Worm (Caenorhabditis elegans) whole organism, L1 larva: ENCODE measurements around the gene T23G7.3.

ENCODE experiments used
- C04F5.9 ChIP-seq: sonication (generic microtip); optimal IDR thresholded peaks from 2 replicates; lab custom pipeline; 2016; ENCODE audit warnings: missing genetic modification characterization, missing compliant biosample characterization
- C16A3.4 ChIP-seq: fragments of 150-350 bp; optimal IDR thresholded peaks from 2 replicates; lab custom pipeline; 2014; ENCODE audit warnings: missing biosample characterization, missing genetic modification characterization
- C34B4.2 ChIP-seq: sonication (generic microtip); optimal IDR thresholded peaks from 2 replicates; lab custom pipeline; 2017; ENCODE audit warnings: mild to moderate bottlenecking, missing genetic modification characterization, missing compliant biosample characterization
- ceh-88 ChIP-seq: fragments of 200-800 bp; sonication (Bioruptor generic); IDR thresholded peaks from 2 replicates; pipeline ENCODE4 v1.3.6; 2022; ENCODE audit warnings: missing genetic modification characterization, missing compliant biosample characterization
- ces-1 ChIP-seq: fragments of 150-350 bp; optimal IDR thresholded peaks from 2 replicates; lab custom pipeline; 2014; ENCODE audit warnings: missing biosample characterization, missing genetic modification reagents, missing genetic modification characterization
- dpl-1 ChIP-seq, 3 experiments: fragments of 150-350 bp in 2 of 3; sonication (generic microtip) in 1 of 3; optimal IDR thresholded peaks; 2 replicates each; lab custom pipeline; 2014 to 2017; ENCODE audit warnings: missing biosample characterization in 3 of 3, missing genetic modification characterization in 3 of 3, missing genetic modification reagents in 3 of 3
- efl-1 ChIP-seq, 4 experiments: fragments of 150-350 bp; optimal IDR thresholded peaks in 3 of 4; peaks in 1 of 4; 1 replicate in 1 of 4; 2 replicates in 3 of 4; lab custom pipeline; 2014; ENCODE audit warnings: missing biosample characterization in 2 of 4, missing genetic modification characterization in 2 of 4, missing genetic modification reagents in 2 of 4
- elt-2 ChIP-seq: sonication (generic microtip); optimal IDR thresholded peaks from 2 replicates; lab custom pipeline; 2016; ENCODE audit warnings: missing genetic modification characterization, mild to moderate bottlenecking, inconsistent platforms, missing compliant biosample characterization, missing genetic modification reagents
- fkh-10 ChIP-seq: sonication (generic microtip); optimal IDR thresholded peaks from 2 replicates; lab custom pipeline; 2017; ENCODE audit warnings: missing biosample characterization, missing genetic modification reagents, missing genetic modification characterization
- fkh-4 ChIP-seq: sonication (generic microtip); optimal IDR thresholded peaks from 2 replicates; lab custom pipeline; 2016; ENCODE audit warnings: missing compliant biosample characterization, missing genetic modification characterization, borderline replicate concordance
- fkh-8 ChIP-seq: sonication (generic microtip); optimal IDR thresholded peaks from 2 replicates; lab custom pipeline; 2016; ENCODE audit warnings: mild to moderate bottlenecking, missing genetic modification characterization, missing compliant biosample characterization
- hlh-4 ChIP-seq: sonication (generic microtip); optimal IDR thresholded peaks from 2 replicates; lab custom pipeline; 2016; ENCODE audit warnings: mild to moderate bottlenecking, missing genetic modification characterization, missing compliant biosample characterization
- hpl-2 ChIP-seq: fragments of 150-350 bp; optimal IDR thresholded peaks from 2 replicates; lab custom pipeline; 2014; ENCODE audit warnings: missing biosample characterization, missing genetic modification reagents, missing genetic modification characterization
- lin-13 ChIP-seq: fragments of 150-350 bp; optimal IDR thresholded peaks from 2 replicates; lab custom pipeline; 2014; ENCODE audit warnings: missing biosample characterization, missing genetic modification reagents, missing genetic modification characterization
- lin-14 ChIP-seq: fragments of 200-800 bp; sonication (Bioruptor generic); optimal IDR thresholded peaks from 2 replicates; lab custom pipeline; 2018; ENCODE audit warnings: mild to moderate bottlenecking, missing genetic modification characterization, moderate library complexity, missing compliant biosample characterization
- lir-3 ChIP-seq: sonication (generic microtip); optimal IDR thresholded peaks from 2 replicates; lab custom pipeline; 2016; ENCODE audit warnings: mild to moderate bottlenecking, missing genetic modification characterization, moderate library complexity, missing compliant biosample characterization; ENCODE audit not compliant: poor library complexity
- lsy-2 ChIP-seq, 2 experiments: fragments of 150-350 bp; optimal IDR thresholded peaks; 2 replicates each; lab custom pipeline; 2014; ENCODE audit warnings: missing biosample characterization in 2 of 2, missing genetic modification characterization in 2 of 2
- mab-9 ChIP-seq: fragments of 200-800 bp; sonication (Bioruptor generic); IDR thresholded peaks from 2 replicates; pipeline ENCODE4 v1.3.6; 2022; ENCODE audit warnings: missing genetic modification reagents, missing genetic modification characterization, missing compliant biosample characterization
- mdl-1 ChIP-seq, 2 experiments: fragments of 150-350 bp; optimal IDR thresholded peaks; 2 replicates each; lab custom pipeline; 2014 to 2017; ENCODE audit warnings: missing biosample characterization in 2 of 2, missing genetic modification characterization in 2 of 2, inconsistent platforms in 1 of 2
- mef-2 ChIP-seq: fragments of 150-350 bp; optimal IDR thresholded peaks from 2 replicates; lab custom pipeline; 2014; ENCODE audit warnings: missing biosample characterization, missing genetic modification characterization
- mep-1 ChIP-seq: fragments of 150-350 bp; optimal IDR thresholded peaks from 2 replicates; lab custom pipeline; 2014; ENCODE audit warnings: missing biosample characterization, missing genetic modification characterization
- nhr-237 ChIP-seq: fragments of 150-350 bp; optimal IDR thresholded peaks from 2 replicates; lab custom pipeline; 2014; ENCODE audit warnings: missing biosample characterization, missing genetic modification characterization
- nhr-47 ChIP-seq: sonication (generic microtip); optimal IDR thresholded peaks from 2 replicates; lab custom pipeline; 2016; ENCODE audit warnings: mild to moderate bottlenecking, missing genetic modification characterization, moderate library complexity, missing compliant biosample characterization
- nhr-71 ChIP-seq: sonication (generic microtip); optimal IDR thresholded peaks from 2 replicates; lab custom pipeline; 2016; ENCODE audit warnings: mild to moderate bottlenecking, missing genetic modification characterization, moderate library complexity, missing compliant biosample characterization
- nhr-76 ChIP-seq: sonication (generic microtip); optimal IDR thresholded peaks from 2 replicates; lab custom pipeline; 2017; ENCODE audit warnings: missing biosample characterization, missing genetic modification characterization
- nhr-77 ChIP-seq: fragments of 150-350 bp; optimal IDR thresholded peaks from 2 replicates; lab custom pipeline; 2014; ENCODE audit warnings: missing biosample characterization, missing genetic modification characterization
- nhr-90 ChIP-seq: sonication (generic microtip); optimal IDR thresholded peaks from 2 replicates; lab custom pipeline; 2016; ENCODE audit warnings: mild to moderate bottlenecking, missing genetic modification characterization, missing compliant biosample characterization; ENCODE audit not compliant: poor library complexity
- pag-3 ChIP-seq: sonication (generic microtip); optimal IDR thresholded peaks from 2 replicates; lab custom pipeline; 2017; ENCODE audit warnings: missing genetic modification characterization, mild to moderate bottlenecking, missing compliant biosample characterization, antibody characterized with exemption, borderline replicate concordance; ENCODE audit not compliant: insufficient read depth
- pqm-1 ChIP-seq: sonication (generic microtip); optimal IDR thresholded peaks from 3 replicates; lab custom pipeline; 2017; ENCODE audit warnings: missing biosample characterization, missing genetic modification characterization
- snpc-4 ChIP-seq: fragments of 150-350 bp; optimal IDR thresholded peaks from 2 replicates; lab custom pipeline; 2014; ENCODE audit warnings: missing biosample characterization, missing genetic modification characterization
- sox-4 ChIP-seq: sonication (generic microtip); optimal IDR thresholded peaks from 2 replicates; lab custom pipeline; 2016; ENCODE audit warnings: missing genetic modification characterization, missing compliant biosample characterization
- sup-37 ChIP-seq: fragments of 200-800 bp; sonication (Bioruptor generic); optimal IDR thresholded peaks from 2 replicates; lab custom pipeline; 2018; ENCODE audit warnings: mild to moderate bottlenecking, missing genetic modification characterization, missing compliant biosample characterization
- unc-30 ChIP-seq: sonication (generic microtip); optimal IDR thresholded peaks from 2 replicates; lab custom pipeline; 2017; ENCODE audit warnings: missing biosample characterization, missing genetic modification characterization
- unc-86 ChIP-seq: sonication (generic microtip); optimal IDR thresholded peaks from 2 replicates; lab custom pipeline; 2016; ENCODE audit warnings: missing genetic modification characterization, missing compliant biosample characterization
- xbp-1 ChIP-seq: sonication (generic microtip); optimal IDR thresholded peaks from 2 replicates; lab custom pipeline; 2016; ENCODE audit warnings: missing genetic modification characterization, missing compliant biosample characterization

The T23G7.3 gene

ce11 chrII:9144366-9144765 lies 23.3 kb downstream of the T23G7.3 start:
- TF ChIP-seq nhr-71 (tag; lab: Kevin White, UChicago) (peak; percentile 58), nhr-47 (tag; lab: Kevin White, UChicago) (peak; percentile 30), elt-2 (tag; lab: Kevin White, UChicago) (no peak), mef-2 (tag; lab: Kevin White, UChicago) (no peak), lin-14 (peak; percentile 3), ceh-88 (GFP tag; lab: Robert Waterston, UW) (no peak), nhr-90 (tag; lab: Kevin White, UChicago) (no peak), nhr-77 (tag; lab: Kevin White, UChicago) (no peak), nhr-237 (tag; lab: Kevin White, UChicago) (no peak), fkh-8 (tag; lab: Kevin White, UChicago) (peak; percentile 81)

ce11 chrII:9143795-9144194 lies 23.8 kb downstream of the T23G7.3 start:
- TF ChIP-seq xbp-1 (tag; lab: Kevin White, UChicago) (no peak), C16A3.4 (tag; lab: Kevin White, UChicago) (no peak), fkh-4 (tag; lab: Kevin White, UChicago) (no peak), sox-4 (tag; lab: Kevin White, UChicago) (no peak), sup-37 (GFP tag; lab: Kevin White, UChicago) (no peak), efl-1 (optimal IDR thresholded peaks at IDR 0.05; lab: Kevin White, UChicago) (no peak), efl-1 (GFP tag; optimal IDR thresholded peaks at IDR 0.05 in 1 of 2; lab: Kevin White, UChicago) (peak in 1 of 2 experiments; percentile 15)

- no peak for TF ChIP-seq ces-1
- TF ChIP-seq fkh-8 (tag; lab: Kevin White, UChicago): peak; percentile 57
Observed at ce11 chrII:9141110-9141509, 26.5 kb downstream of the T23G7.3 start.

ce11 chrII:9139172-9139700 lies 28.4 kb downstream of the T23G7.3 start, which contains the start of gene Y9C2UA.1:
Y9C2UA.1 (plus strand) TSS chrII:9139650.
- TF ChIP-seq mdl-1 (tag; optimal IDR thresholded peaks at IDR 0.05; lab: Kevin White, UChicago) (no peak), unc-86 (tag; lab: Kevin White, UChicago) (no peak), hlh-4 (tag; lab: Kevin White, UChicago) (peak; percentile 90), fkh-10 (GFP tag; lab: Kevin White, UChicago) (no peak), nhr-47 (tag; lab: Kevin White, UChicago) (peak; percentile 21), fkh-8 (tag; lab: Kevin White, UChicago) (peak; percentile 29)

- TF ChIP-seq nhr-237 (tag; lab: Kevin White, UChicago) (no peak), mab-9 (GFP tag; lab: Robert Waterston, UW) (no peak), lsy-2 (tag; optimal IDR thresholded peaks at IDR 0.05; lab: Kevin White, UChicago) (no peak), C34B4.2 (no peak), C16A3.4 (tag; lab: Kevin White, UChicago) (no peak), pqm-1 (tag; lab: Kevin White, UChicago) (no peak), lir-3 (tag; lab: Kevin White, UChicago) (no peak), unc-30 (tag; lab: Kevin White, UChicago) (no peak), dpl-1 (GFP tag; optimal IDR thresholded peaks at IDR 0.05; lab: Kevin White, UChicago) (no peak), pag-3 (tag; lab: Kevin White, UChicago) (no peak), mep-1 (tag; lab: Kevin White, UChicago) (no peak), nhr-76 (no peak), ceh-88 (GFP tag; lab: Robert Waterston, UW) (no peak), lin-13 (no peak), hpl-2 (GFP tag; lab: Kevin White, UChicago) (no peak), unc-86 (tag; lab: Kevin White, UChicago) (no peak), nhr-47 (tag; lab: Kevin White, UChicago) (no peak), snpc-4 (tag; lab: Kevin White, UChicago) (no peak), C04F5.9 (tag; lab: Kevin White, UChicago) (no peak)
Observed at ce11 chrII:9137803-9138202, 29.8 kb downstream of the T23G7.3 start, which contains the start of gene C16D2.3. C16D2.3 (plus strand) TSS chrII:9138103.
